Fruit fly (Drosophila melanogaster): ENCODE measurements around the gene CG43050.

DNA sequence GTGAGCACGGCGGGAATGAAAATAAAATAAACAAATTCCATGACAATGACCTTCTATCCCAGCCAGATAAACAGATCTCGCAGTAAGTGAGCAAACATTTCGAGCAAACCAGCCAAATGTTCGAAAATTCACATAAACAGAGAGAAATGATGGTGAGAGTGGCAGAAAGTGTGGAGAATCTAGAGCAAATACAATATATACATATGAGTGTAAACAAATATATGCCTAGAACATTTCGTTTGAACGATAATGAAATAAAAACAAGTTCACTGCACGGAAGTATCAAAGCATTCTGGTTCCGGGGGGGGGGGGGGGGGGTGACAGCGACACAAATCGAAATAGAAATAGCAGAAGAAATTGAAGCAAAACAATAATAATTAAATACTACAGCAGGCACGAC, 17.6 kb upstream of the CG43050 start:
- no peak for TF ChIP-seq CG32264 (GFP tag; optimal IDR thresholded peaks at IDR 0.05)
- no peak for TF ChIP-seq Mio (GFP tag; optimal IDR thresholded peaks at IDR 0.05)
- TF ChIP-seq Myc (optimal IDR thresholded peaks at IDR 0.05): no peak
- TF ChIP-seq HLH106 (tag; optimal IDR thresholded peaks at IDR 0.05): no peak

Data from whole organism, wandering third instar larva.